Worm (Caenorhabditis elegans) whole organism, early embryonic: ENCODE results near the gene ape-1.

Experiments
- ama-1 ChIP-seq: fragments of 150-350 bp; optimal IDR thresholded peaks from 2 replicates; lab custom pipeline; 2014
- ceh-13 ChIP-seq: fragments of 200-800 bp; sonication (Bioruptor generic); optimal IDR thresholded peaks from 2 replicates; lab custom pipeline; 2018; ENCODE audit warnings: mild to moderate bottlenecking, missing genetic modification characterization, missing compliant biosample characterization
- flt-1 ChIP-seq: fragments of 200-800 bp; sonication (Bioruptor generic); IDR thresholded peaks from 2 replicates; pipeline ENCODE4 v1.3.6; 2022; ENCODE audit warnings: missing genetic modification characterization, missing compliant biosample characterization
- hmg-4 ChIP-seq: fragments of 200-800 bp; sonication (Bioruptor generic); optimal IDR thresholded peaks from 2 replicates; lab custom pipeline; 2018; ENCODE audit warnings: mild to moderate bottlenecking, missing genetic modification characterization, missing compliant biosample characterization
- scrt-1 ChIP-seq: fragments of 200-800 bp; sonication (Bioruptor generic); IDR thresholded peaks from 2 replicates; pipeline ENCODE4 v1.3.6; 2022; ENCODE audit warnings: missing genetic modification characterization, missing compliant biosample characterization
- sea-1 ChIP-seq: fragments of 200-800 bp; sonication (Bioruptor generic); conservative IDR thresholded peaks from 2 replicates; pipeline ENCODE4 v1.3.6; 2022; ENCODE audit warnings: missing genetic modification characterization, missing compliant biosample characterization
- tbx-37 ChIP-seq: fragments of 200-800 bp; sonication (Bioruptor generic); conservative IDR thresholded peaks from 2 replicates; pipeline ENCODE4 v1.3.6; 2022; ENCODE audit warnings: missing genetic modification reagents, missing genetic modification characterization, missing compliant biosample characterization

DNA sequence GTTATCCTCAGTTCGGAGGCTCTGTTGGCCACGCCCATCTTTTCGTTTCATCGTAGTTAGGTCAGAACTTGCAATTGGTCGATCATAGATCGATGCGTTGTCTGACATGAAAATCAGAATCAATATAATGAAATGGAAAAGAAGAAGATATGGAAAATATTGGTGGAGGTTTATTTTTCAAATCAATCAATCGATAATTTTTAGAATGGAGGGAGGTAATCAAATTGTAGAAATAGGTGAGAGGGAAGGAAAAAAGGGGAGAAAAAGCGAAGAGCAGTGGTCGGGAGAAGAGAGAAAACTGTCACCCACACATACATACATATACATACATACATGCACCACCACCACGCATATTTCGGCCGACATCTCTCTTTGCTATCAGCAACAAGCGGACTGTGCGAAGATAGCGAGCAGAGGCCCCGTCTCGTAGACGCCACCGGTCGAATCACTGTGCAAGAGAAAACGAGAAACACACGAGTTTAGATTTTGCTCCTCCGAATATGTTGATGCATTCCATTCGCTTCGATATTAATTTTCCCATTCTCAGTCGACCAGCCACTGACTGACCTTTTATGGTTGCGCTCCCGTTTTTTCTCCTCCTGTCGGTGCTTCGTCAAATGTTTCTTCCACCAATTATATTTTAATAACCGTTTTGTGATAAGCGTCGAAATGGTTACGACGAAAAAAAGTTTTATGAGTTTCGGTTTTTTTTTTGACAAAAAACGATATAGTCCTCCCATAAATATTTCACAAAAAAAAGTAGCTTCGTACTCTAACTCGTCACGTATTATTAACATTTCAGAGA is 46.3 kb upstream of the ape-1 start, which contains the start of gene F35B12.10:
- TF ChIP-seq sea-1, result no peak
- TF ChIP-seq hmg-4 (GFP tag; lab: Kevin White, UChicago), result no peak
- no peak for TF ChIP-seq flt-1 (GFP tag; lab: Robert Waterston, UW)
- no peak for TF ChIP-seq ama-1 (lab: Kevin White, UChicago)
- no peak for TF ChIP-seq tbx-37
- no peak for TF ChIP-seq scrt-1 (GFP tag; lab: Robert Waterston, UW)
- TF ChIP-seq ceh-13, result no peak
